Fruit fly (Drosophila melanogaster): ENCODE data around the gene alpha-Est4.

alpha-Est4 gene

dm6 chr3R:7492099-7492498 is 46.3 kb downstream of the alpha-Est4 start (continued):
- TF ChIP-seq HmgZ (tag; optimal IDR thresholded peaks at IDR 0.05) (peak; percentile 33), CG4282 (GFP tag; optimal IDR thresholded peaks at IDR 0.05) (no peak), CG8290 (GFP tag; optimal IDR thresholded peaks at IDR 0.05) (no peak), CG8290 (tag; optimal IDR thresholded peaks at IDR 0.05) (peak in 1 of 2 experiments; percentile 60), CG32532 (GFP tag; IDR thresholded peaks at IDR 0.05) (peak; percentile 12; the same call in 1 of the 2 replicates), CG6683 (GFP tag; optimal IDR thresholded peaks at IDR 0.05) (no peak), ranshi (GFP tag; IDR thresholded peaks at IDR 0.05) (no peak), tap (tag; optimal IDR thresholded peaks at IDR 0.05) (no peak), CG11560 (tag; IDR thresholded peaks at IDR 0.05) (no peak), CG7963 (GFP tag; IDR thresholded peaks at IDR 0.05; ENCODE audit: partially characterized antibody) (peak; percentile 67; the same call in 2 of the 3 replicates), CG6791 (GFP tag; IDR thresholded peaks at IDR 0.05; ENCODE audit: partially characterized antibody) (peak; percentile 54; the same call in 1 of the 3 replicates), Sox100B (GFP tag; optimal IDR thresholded peaks at IDR 0.05) (no peak), CG9876 (GFP tag; optimal IDR thresholded peaks at IDR 0.05) (no peak), CG15479 (GFP tag; optimal IDR thresholded peaks at IDR 0.05) (no peak), CG5953 (GFP tag; IDR thresholded peaks at IDR 0.05) (peak; percentile 52; the same call in 1 of the 2 replicates), hth (optimal IDR thresholded peaks at IDR 0.05) (no peak), CrebB (tag; optimal IDR thresholded peaks at IDR 0.05) (no peak), CG10274 (GFP tag; optimal IDR thresholded peaks at IDR 0.05) (no peak), CG42726 (GFP tag; IDR thresholded peaks at IDR 0.05; ENCODE audit: partially characterized antibody) (no peak), CG17186 (GFP tag; optimal IDR thresholded peaks at IDR 0.05) (no peak), CG7372 (GFP tag; IDR thresholded peaks at IDR 0.05) (0 out of 2 replicates have a peak, but pooled peaks have one; percentile 6), dimm (GFP tag; IDR thresholded peaks at IDR 0.05) (no peak), CG15514 (GFP tag; optimal IDR thresholded peaks at IDR 0.05) (peak; percentile 9), sob (GFP tag; IDR thresholded peaks at IDR 0.05) (peak; percentile 57), sug (tag; optimal IDR thresholded peaks at IDR 0.05) (no peak), bcd (GFP tag; optimal IDR thresholded peaks at IDR 0.05) (peak; percentile 9), CG10462 (GFP tag; optimal IDR thresholded peaks at IDR 0.05) (no peak), CG14860 (GFP tag; IDR thresholded peaks at IDR 0.05; ENCODE audit: partially characterized antibody) (peak; percentile 79), Nf-YC (tag; optimal IDR thresholded peaks at IDR 0.05) (no peak), nom (GFP tag; optimal IDR thresholded peaks at IDR 0.05) (no peak), crc (GFP tag; optimal IDR thresholded peaks at IDR 0.05) (no peak), CG43689 (GFP tag; IDR thresholded peaks at IDR 0.05) (no peak), CG31224 (GFP tag; IDR thresholded peaks at IDR 0.05) (no peak), fd96Cb (tag; optimal IDR thresholded peaks at IDR 0.05) (no peak), row (GFP tag; IDR thresholded peaks at IDR 0.05) (peak; percentile 66), lilli (GFP tag; optimal IDR thresholded peaks at IDR 0.05) (peak; percentile 47), Ets97D (GFP tag; optimal IDR thresholded peaks at IDR 0.05) (no peak), dpn (GFP tag; optimal IDR thresholded peaks at IDR 0.05) (peak; percentile 15 to 40), Ssrp (tag; optimal IDR thresholded peaks at IDR 0.05) (no peak), CG6813 (GFP tag; optimal IDR thresholded peaks at IDR 0.05) (no peak), CG11504 (tag; optimal IDR thresholded peaks at IDR 0.05) (peak; percentile 45), Rfx (GFP tag; IDR thresholded peaks at IDR 0.05) (peak; percentile 46), CG11723 (GFP tag; optimal IDR thresholded peaks at IDR 0.05) (no peak), pzg (GFP tag; optimal IDR thresholded peaks at IDR 0.05) (peak; percentile 27), knrl (GFP tag; IDR thresholded peaks at IDR 0.05; ENCODE audit: partially characterized antibody) (peak; percentile 33; the same call in 2 of the 3 replicates), vnd (GFP tag; IDR thresholded peaks at IDR 0.05; ENCODE audit: partially characterized antibody) (peak; percentile 60; the same call in 2 of the 3 replicates), so (GFP tag; IDR thresholded peaks at IDR 0.05) (no peak), CG32767 (GFP tag; IDR thresholded peaks at IDR 0.05) (no peak), Xbp1 (GFP tag; optimal IDR thresholded peaks at IDR 0.05) (peak; percentile 8), jigr1 (GFP tag; IDR thresholded peaks at IDR 0.05) (no peak), CG10209 (GFP tag; optimal IDR thresholded peaks at IDR 0.05) (peak; percentile 15)

Data from whole organism, embryonic.